Fruit fly (Drosophila melanogaster) whole organism, embryonic: ENCODE measurements around the gene CG7903.

Experiments used
- Aef1 ChIP-seq: fragments of 200-800 bp; sonication (Bioruptor generic); IDR thresholded peaks from 3 replicates; pipeline ENCODE4 v1.3.6; 2022; ENCODE audit warnings: missing biosample characterization, missing genetic modification characterization
- BtbVII ChIP-seq: fragments of 200-800 bp; sonication (Bioruptor generic); optimal IDR thresholded peaks from 3 replicates; lab custom pipeline; 2017; ENCODE audit warnings: missing biosample characterization, mild to moderate bottlenecking, missing genetic modification characterization
- CG11398 ChIP-seq: fragments of 200-800 bp; sonication (Bioruptor generic); optimal IDR thresholded peaks from 2 replicates; lab custom pipeline; 2016; ENCODE audit warnings: missing biosample characterization, missing genetic modification characterization
- CG11696 ChIP-seq: fragments of 200-800 bp; sonication (Bioruptor generic); IDR thresholded peaks from 2 replicates; pipeline ENCODE4 v1.3.6; 2022; ENCODE audit warnings: missing biosample characterization, missing genetic modification characterization
- CG13775 ChIP-seq: fragments of 200-800 bp; sonication (Bioruptor generic); optimal IDR thresholded peaks from 3 replicates; lab custom pipeline; 2017; ENCODE audit warnings: missing biosample characterization, mild to moderate bottlenecking, missing genetic modification characterization
- CG15479 ChIP-seq: fragments of 200-800 bp; sonication (Bioruptor generic); optimal IDR thresholded peaks from 3 replicates; lab custom pipeline; 2019; ENCODE audit warnings: missing biosample characterization, mild to moderate bottlenecking, missing genetic modification characterization, moderate library complexity
- CG1602 ChIP-seq: fragments of 200-800 bp; sonication (Bioruptor generic); optimal IDR thresholded peaks from 3 replicates; lab custom pipeline; 2016; ENCODE audit warnings: missing biosample characterization, missing genetic modification characterization
- CG1647 ChIP-seq: fragments of 200-800 bp; sonication (Bioruptor generic); optimal IDR thresholded peaks from 3 replicates; lab custom pipeline; 2016; ENCODE audit warnings: missing biosample characterization, missing genetic modification characterization
- CG2678 ChIP-seq: fragments of 200-800 bp; sonication (Bioruptor generic); optimal IDR thresholded peaks from 3 replicates; lab custom pipeline; 2019; ENCODE audit warnings: missing biosample characterization, mild to moderate bottlenecking, missing genetic modification characterization, moderate library complexity
- CG2889 ChIP-seq: fragments of 200-800 bp; sonication (Bioruptor generic); IDR thresholded peaks from 3 replicates; pipeline ENCODE4 v1.3.6; 2022; ENCODE audit warnings: missing biosample characterization, missing genetic modification characterization
- CG31388 ChIP-seq: fragments of 200-800 bp; sonication (Bioruptor generic); optimal IDR thresholded peaks from 2 replicates; lab custom pipeline; 2016; ENCODE audit warnings: missing biosample characterization, missing genetic modification characterization
- CG31441 ChIP-seq: fragments of 200-800 bp; sonication (Bioruptor generic); IDR thresholded peaks from 2 replicates; pipeline ENCODE4 v1.3.6; 2022; ENCODE audit warnings: missing biosample characterization, missing genetic modification characterization
- CG4282 ChIP-seq: fragments of 200-800 bp; sonication (Bioruptor generic); optimal IDR thresholded peaks from 2 replicates; lab custom pipeline; 2016; ENCODE audit warnings: missing biosample characterization, missing genetic modification characterization
- CG6254 ChIP-seq: fragments of 200-800 bp; sonication (Bioruptor generic); optimal IDR thresholded peaks from 3 replicates; lab custom pipeline; 2017; ENCODE audit warnings: mild to moderate bottlenecking, missing biosample characterization, missing genetic modification reagents, missing genetic modification characterization
- CG6689 ChIP-seq: fragments of 200-800 bp; sonication (Bioruptor generic); IDR thresholded peaks from 2 replicates; pipeline ENCODE4 v1.3.6; 2022; ENCODE audit warnings: missing biosample characterization, missing genetic modification characterization
- CG6813 ChIP-seq: fragments of 200-800 bp; sonication (Bioruptor generic); optimal IDR thresholded peaks from 2 replicates; lab custom pipeline; 2017; ENCODE audit warnings: missing biosample characterization, missing genetic modification characterization, mild to moderate bottlenecking, moderate library complexity, missing genetic modification reagents
- CG7372 ChIP-seq: fragments of 200-800 bp; sonication (Bioruptor generic); IDR thresholded peaks from 2 replicates; pipeline ENCODE4 v1.3.6; 2022; ENCODE audit warnings: missing biosample characterization, missing genetic modification characterization
- CG7928 ChIP-seq: fragments of 200-800 bp; sonication (Bioruptor generic); optimal IDR thresholded peaks from 2 replicates; lab custom pipeline; 2017; ENCODE audit warnings: missing biosample characterization, mild to moderate bottlenecking, missing genetic modification characterization
- CG8089 ChIP-seq: fragments of 200-800 bp; sonication (Bioruptor generic); optimal IDR thresholded peaks from 3 replicates; lab custom pipeline; 2016; ENCODE audit warnings: missing biosample characterization, missing genetic modification characterization
- CG8290 ChIP-seq, 3 experiments: fragments of 200-800 bp; sonication (Bioruptor generic); optimal IDR thresholded peaks; 2 replicates each; lab custom pipeline; 2016 to 2019; ENCODE audit warnings: missing biosample characterization in 3 of 3, missing genetic modification characterization in 3 of 3, mild to moderate bottlenecking in 2 of 3, moderate library complexity in 1 of 3
- Dfd ChIP-seq, 2 experiments: fragments of >200 bp; optimal IDR thresholded peaks; 2 replicates each; lab custom pipeline; 2017; ENCODE audit warnings: missing biosample characterization in 2 of 2, missing genetic modification characterization in 2 of 2
- Doc2 ChIP-seq: fragments of 200-800 bp; sonication (Bioruptor generic); IDR thresholded peaks from 2 replicates; pipeline ENCODE4 v1.3.6; 2022; ENCODE audit warnings: missing biosample characterization, missing genetic modification characterization
- Drgx ChIP-seq: fragments of 200-800 bp; sonication (Bioruptor generic); IDR thresholded peaks from 2 replicates; pipeline ENCODE4 v1.3.6; 2022; ENCODE audit warnings: missing biosample characterization, missing genetic modification characterization
- Hey ChIP-seq: fragments of 200-800 bp; sonication (Bioruptor generic); optimal IDR thresholded peaks from 3 replicates; lab custom pipeline; 2018; ENCODE audit warnings: missing biosample characterization, mild to moderate bottlenecking, missing genetic modification characterization
- Kr ChIP-seq: fragments of 200-800 bp; sonication (Bioruptor generic); optimal IDR thresholded peaks from 2 replicates; lab custom pipeline; 2017; ENCODE audit warnings: missing biosample characterization, mild to moderate bottlenecking, missing genetic modification characterization
- Mad ChIP-seq: fragments of 200-800 bp; sonication (Bioruptor generic); optimal IDR thresholded peaks from 2 replicates; lab custom pipeline; 2016; ENCODE audit warnings: missing biosample characterization, missing genetic modification characterization
- Optix ChIP-seq: fragments of 200-800 bp; sonication (Bioruptor generic); IDR thresholded peaks from 3 replicates; pipeline ENCODE4 v1.3.6; 2022; ENCODE audit warnings: missing biosample characterization, missing genetic modification characterization
- Pdp1 ChIP-seq, 2 experiments: fragments of 200-800 bp; sonication (Bioruptor generic); optimal IDR thresholded peaks; 3 replicates each; lab custom pipeline; 2016; ENCODE audit warnings: missing biosample characterization in 2 of 2, missing genetic modification characterization in 2 of 2, mild to moderate bottlenecking in 1 of 2, moderate library complexity in 1 of 2
- Rx ChIP-seq: fragments of 200-800 bp; sonication (Bioruptor generic); IDR thresholded peaks from 2 replicates; pipeline ENCODE4 v1.3.6; 2022; ENCODE audit warnings: missing biosample characterization, missing genetic modification characterization
- Spps ChIP-seq: fragments of 200-800 bp; sonication (Bioruptor generic); optimal IDR thresholded peaks from 2 replicates; lab custom pipeline; 2018; ENCODE audit warnings: missing biosample characterization, mild to moderate bottlenecking, missing genetic modification characterization
- Sry-δ ChIP-seq: fragments of 200-800 bp; sonication (Bioruptor generic); optimal IDR thresholded peaks from 2 replicates; lab custom pipeline; 2016; ENCODE audit warnings: missing biosample characterization, missing genetic modification characterization
- Stat92E ChIP-seq, 3 experiments: fragments of >200 bp in 2 of 3; fragments of 200-800 bp in 1 of 3; sonication (Bioruptor generic) in 1 of 3; optimal IDR thresholded peaks; 2 replicates each; lab custom pipeline; 2017 to 2019; ENCODE audit warnings: missing biosample characterization in 3 of 3, missing genetic modification characterization in 3 of 3, mild to moderate bottlenecking in 1 of 3, moderate library complexity in 1 of 3
- bsh ChIP-seq, 2 experiments: fragments of 200-800 bp; sonication (Bioruptor generic); optimal IDR thresholded peaks; 2 replicates each; lab custom pipeline; 2017 to 2018; ENCODE audit warnings: mild to moderate bottlenecking in 2 of 2, missing biosample characterization in 2 of 2, missing genetic modification characterization in 2 of 2, moderate library complexity in 1 of 2
- da ChIP-seq: fragments of 200-800 bp; sonication (Bioruptor generic); optimal IDR thresholded peaks from 2 replicates; lab custom pipeline; 2016; ENCODE audit warnings: missing biosample characterization, missing genetic modification characterization
- dan ChIP-seq: fragments of 200-800 bp; sonication (Bioruptor generic); IDR thresholded peaks from 2 replicates; pipeline ENCODE4 v1.3.6; 2022; ENCODE audit warnings: missing biosample characterization, missing genetic modification characterization
- dmrt99B ChIP-seq: fragments of 200-800 bp; sonication (Bioruptor generic); optimal IDR thresholded peaks from 2 replicates; lab custom pipeline; 2018; ENCODE audit warnings: missing biosample characterization, mild to moderate bottlenecking, missing genetic modification characterization, moderate library complexity
- gfzf ChIP-seq: fragments of 200-800 bp; sonication (Bioruptor generic); optimal IDR thresholded peaks from 2 replicates; lab custom pipeline; 2016; ENCODE audit warnings: missing biosample characterization, mild to moderate bottlenecking, missing genetic modification characterization, moderate library complexity
- grn ChIP-seq: fragments of 200-800 bp; sonication (Bioruptor generic); optimal IDR thresholded peaks from 3 replicates; lab custom pipeline; 2017; ENCODE audit warnings: missing biosample characterization, missing genetic modification characterization
- ken ChIP-seq: fragments of 200-800 bp; sonication (Bioruptor generic); IDR thresholded peaks from 3 replicates; pipeline ENCODE4 v1.3.6; 2022; ENCODE audit warnings: missing biosample characterization, missing genetic modification characterization
- luna ChIP-seq: fragments of 200-800 bp; sonication (Bioruptor generic); optimal IDR thresholded peaks from 2 replicates; lab custom pipeline; 2016; ENCODE audit warnings: missing biosample characterization, missing genetic modification characterization
- oc ChIP-seq: fragments of 200-800 bp; sonication (Bioruptor generic); optimal IDR thresholded peaks from 2 replicates; lab custom pipeline; 2018; ENCODE audit warnings: missing biosample characterization, mild to moderate bottlenecking, missing genetic modification characterization, moderate library complexity
- otp ChIP-seq: fragments of 200-800 bp; sonication (Bioruptor generic); IDR thresholded peaks from 3 replicates; pipeline ENCODE4, ENCODE4 v1.3.6; 2022; ENCODE audit warnings: missing biosample characterization, missing genetic modification characterization
- peb ChIP-seq: fragments of 200-800 bp; sonication (Bioruptor generic); IDR thresholded peaks from 2 replicates; pipeline ENCODE4 v1.3.6; 2022; ENCODE audit warnings: missing biosample characterization, missing genetic modification characterization
- pros ChIP-seq: fragments of 200-800 bp; sonication (Bioruptor generic); optimal IDR thresholded peaks from 3 replicates; lab custom pipeline; 2019; ENCODE audit warnings: missing biosample characterization, mild to moderate bottlenecking, missing genetic modification characterization, moderate library complexity
- pzg ChIP-seq: fragments of 200-800 bp; sonication (Bioruptor generic); optimal IDR thresholded peaks from 3 replicates; lab custom pipeline; 2018; ENCODE audit warnings: missing biosample characterization, mild to moderate bottlenecking, missing genetic modification characterization, moderate library complexity
- run ChIP-seq: fragments of 200-800 bp; sonication (Bioruptor generic); optimal IDR thresholded peaks from 3 replicates; lab custom pipeline; 2018; ENCODE audit warnings: missing biosample characterization, mild to moderate bottlenecking, missing genetic modification characterization
- slbo ChIP-seq: fragments of 200-800 bp; sonication (Bioruptor generic); IDR thresholded peaks from 2 replicates; pipeline ENCODE4 v1.3.6; 2022; ENCODE audit warnings: missing biosample characterization, missing genetic modification characterization
- sna ChIP-seq: fragments of 200-800 bp; sonication (Bioruptor generic); IDR thresholded peaks from 2 replicates; pipeline ENCODE4 v1.3.6; 2022; ENCODE audit warnings: missing biosample characterization, missing genetic modification characterization; ENCODE audit not compliant: partially characterized antibody
- sob ChIP-seq: fragments of 200-800 bp; sonication (Bioruptor generic); IDR thresholded peaks from 2 replicates; pipeline ENCODE4 v1.3.6; 2022; ENCODE audit warnings: missing biosample characterization, missing genetic modification characterization
- sr ChIP-seq: fragments of 200-800 bp; sonication (Bioruptor generic); IDR thresholded peaks from 3 replicates; pipeline ENCODE4 v1.3.6; 2022; ENCODE audit warnings: missing biosample characterization, missing genetic modification characterization
- tin ChIP-seq: fragments of 200-800 bp; sonication (Bioruptor generic); optimal IDR thresholded peaks from 3 replicates; lab custom pipeline; 2016; ENCODE audit warnings: missing biosample characterization, missing genetic modification characterization
- usp ChIP-seq: fragments of >200 bp; optimal IDR thresholded peaks from 2 replicates; lab custom pipeline; 2017; ENCODE audit warnings: missing biosample characterization, missing genetic modification characterization

The CG7903 gene

dm6 chr3R:30004648-30005047 lies 9.6 kb upstream of the CG7903 start, which contains the start of the genes Nlp and Nph (continued):
- no peak for TF ChIP-seq dmrt99B
- TF ChIP-seq CG15479 (GFP tag; lab: Kevin White, UChicago): no peak
- no peak for TF ChIP-seq peb (GFP tag; lab: Robert Waterston, UW)
- TF ChIP-seq ken: no peak
- no peak for TF ChIP-seq Aef1 (GFP tag; lab: Robert Waterston, UW)
- TF ChIP-seq Dfd (GFP tag; optimal IDR thresholded peaks at IDR 0.05; lab: Kevin White, UChicago): no peak
- no peak for TF ChIP-seq sob (GFP tag; lab: Robert Waterston, UW)
- TF ChIP-seq gfzf (GFP tag; lab: Kevin White, UChicago): peak; percentile 26
- TF ChIP-seq Kr (GFP tag; lab: Kevin White, UChicago): no peak
- no peak for TF ChIP-seq Optix (GFP tag; lab: Robert Waterston, UW)
- TF ChIP-seq da (GFP tag; lab: Kevin White, UChicago): no peak
- TF ChIP-seq CG7928 (GFP tag; lab: Kevin White, UChicago): no peak
- no peak for TF ChIP-seq CG4282 (GFP tag; lab: Kevin White, UChicago)
- TF ChIP-seq Drgx (GFP tag; lab: Robert Waterston, UW): no peak
- peak; percentile 41 for TF ChIP-seq Mad (GFP tag; lab: Kevin White, UChicago)
- TF ChIP-seq grn: no peak
- TF ChIP-seq CG2678 (tag; lab: Kevin White, UChicago): no peak
- TF ChIP-seq CG7372 (GFP tag; lab: Robert Waterston, UW): 0 out of 2 replicates have a peak, but pooled peaks have one; percentile 35
- TF ChIP-seq bsh (GFP tag; optimal IDR thresholded peaks at IDR 0.05; lab: Kevin White, UChicago): peak in 1 of 2 experiments; percentile 19
- no peak for TF ChIP-seq run (tag; lab: Kevin White, UChicago)
- no peak for TF ChIP-seq CG6689 (GFP tag; lab: Robert Waterston, UW)
- no peak for TF ChIP-seq oc (tag; lab: Kevin White, UChicago)
- TF ChIP-seq CG6254 (GFP tag; lab: Kevin White, UChicago): no peak
- no peak for TF ChIP-seq CG6813 (GFP tag; lab: Kevin White, UChicago)
- TF ChIP-seq Hey (tag; lab: Kevin White, UChicago): no peak
- TF ChIP-seq Rx (GFP tag; lab: Robert Waterston, UW): no peak
- no peak for TF ChIP-seq CG11398 (GFP tag; lab: Kevin White, UChicago)
- TF ChIP-seq Spps (tag; lab: Kevin White, UChicago): peak; percentile 7
- no peak for TF ChIP-seq otp (GFP tag; lab: Robert Waterston, UW)
- TF ChIP-seq CG8290 (GFP tag; optimal IDR thresholded peaks at IDR 0.05; lab: Kevin White, UChicago): no peak
- TF ChIP-seq CG8290 (tag; optimal IDR thresholded peaks at IDR 0.05; lab: Kevin White, UChicago): no peak
- no peak for TF ChIP-seq Doc2 (GFP tag; lab: Robert Waterston, UW)
- TF ChIP-seq sna (GFP tag; lab: Robert Waterston, UW): peak; percentile 94
- peak; percentile 11 to 19 for TF ChIP-seq Pdp1 (GFP tag; optimal IDR thresholded peaks at IDR 0.05; lab: Kevin White, UChicago)
- TF ChIP-seq CG11696 (GFP tag; lab: Robert Waterston, UW): no peak
- TF ChIP-seq pros (GFP tag; lab: Kevin White, UChicago): no peak
- no peak for TF ChIP-seq CG31441 (GFP tag; lab: Robert Waterston, UW)
- peak; percentile 45 for TF ChIP-seq slbo
- no peak for TF ChIP-seq dan (GFP tag; lab: Robert Waterston, UW)
- TF ChIP-seq pzg (GFP tag; lab: Kevin White, UChicago): peak; percentile 77
- no peak for TF ChIP-seq CG13775 (GFP tag; lab: Kevin White, UChicago)
- TF ChIP-seq CG8089 (GFP tag; lab: Kevin White, UChicago): no peak
- no peak for TF ChIP-seq CG1602 (GFP tag; lab: Kevin White, UChicago)
- TF ChIP-seq usp (GFP tag; lab: Kevin White, UChicago): no peak
- no peak for TF ChIP-seq CG31388 (GFP tag; lab: Kevin White, UChicago)
- no peak for TF ChIP-seq sr (GFP tag; lab: Robert Waterston, UW)
- peak; percentile 81 for TF ChIP-seq Sry-δ (GFP tag; lab: Kevin White, UChicago)
- TF ChIP-seq luna (GFP tag; lab: Kevin White, UChicago): no peak
- TF ChIP-seq tin (GFP tag; lab: Kevin White, UChicago): peak; percentile 43
- no peak for TF ChIP-seq BtbVII (GFP tag; lab: Kevin White, UChicago)
- no peak for TF ChIP-seq CG2889 (GFP tag; lab: Robert Waterston, UW)
- no peak for TF ChIP-seq Stat92E (GFP tag; optimal IDR thresholded peaks at IDR 0.05; lab: Kevin White, UChicago)
- no peak for TF ChIP-seq CG1647 (GFP tag; lab: Kevin White, UChicago)
